Fruit fly (Drosophila melanogaster): ENCODE measurements around the gene Itgbn.

Gene Itgbn

dm6 chr2L:21026597-21026996 lies 26.2 kb upstream of the Itgbn start (continued):
- TF ChIP-seq CG6175 (GFP tag; IDR thresholded peaks at IDR 0.05) (no peak), CG10147 (GFP tag; optimal IDR thresholded peaks at IDR 0.05) (no peak), Dek (tag; optimal IDR thresholded peaks at IDR 0.05) (no peak), sens (GFP tag) (peak; percentile 58), CG10366 (GFP tag; IDR thresholded peaks at IDR 0.05) (no peak), Atf6 (GFP tag; IDR thresholded peaks at IDR 0.05) (no peak), ems (GFP tag; optimal IDR thresholded peaks at IDR 0.05) (no peak), CG18011 (GFP tag; optimal IDR thresholded peaks at IDR 0.05) (no peak), hkb (optimal IDR thresholded peaks at IDR 0.05) (peak; percentile 98), hkb (GFP tag; IDR thresholded peaks at IDR 0.05) (no peak), Blimp-1 (GFP tag; optimal IDR thresholded peaks at IDR 0.05) (peak; percentile 2), CG11723 (GFP tag; optimal IDR thresholded peaks at IDR 0.05) (no peak)

DNA sequence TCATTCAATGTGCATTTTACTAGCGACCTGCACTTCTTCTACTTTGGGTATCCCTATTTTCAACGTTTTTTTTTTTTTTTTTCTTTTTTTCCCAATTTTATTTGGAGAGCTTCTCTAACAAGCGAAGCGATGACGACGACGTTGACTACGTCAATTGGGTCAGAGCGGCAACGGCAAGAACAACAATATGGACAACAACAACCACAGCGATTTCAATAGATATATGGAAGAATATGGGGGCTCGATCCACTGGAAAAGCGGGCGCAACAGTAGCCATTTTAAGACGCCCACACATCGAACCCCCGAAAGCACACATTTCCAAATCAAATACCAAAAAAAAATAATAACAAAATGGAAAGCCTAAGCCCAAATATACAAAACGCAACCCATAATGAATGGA lies 23.7 kb upstream of the Itgbn start:
- TF ChIP-seq gcm (GFP tag; optimal IDR thresholded peaks at IDR 0.05) (peak; percentile 73), Eip74EF (GFP tag; optimal IDR thresholded peaks at IDR 0.05) (no peak), D19B (GFP tag; optimal IDR thresholded peaks at IDR 0.05) (no peak), en (GFP tag; optimal IDR thresholded peaks at IDR 0.05) (no peak), hb (GFP tag; IDR thresholded peaks at IDR 0.05; ENCODE audit: partially characterized antibody) (0 out of 3 replicates have a peak, but pooled peaks have one; percentile 26), CG31441 (GFP tag; IDR thresholded peaks at IDR 0.05) (no peak), slbo (GFP tag; IDR thresholded peaks at IDR 0.05) (no peak), dmrt99B (tag; optimal IDR thresholded peaks at IDR 0.05) (no peak), CG4360 (GFP tag; IDR thresholded peaks at IDR 0.05) (peak; percentile 55; the same call in 1 of the 2 replicates), wdn (GFP tag; IDR thresholded peaks at IDR 0.05) (0 out of 2 replicates have a peak, but pooled peaks have one; percentile 11), lab (GFP tag; optimal IDR thresholded peaks at IDR 0.05) (no peak)

DNA sequence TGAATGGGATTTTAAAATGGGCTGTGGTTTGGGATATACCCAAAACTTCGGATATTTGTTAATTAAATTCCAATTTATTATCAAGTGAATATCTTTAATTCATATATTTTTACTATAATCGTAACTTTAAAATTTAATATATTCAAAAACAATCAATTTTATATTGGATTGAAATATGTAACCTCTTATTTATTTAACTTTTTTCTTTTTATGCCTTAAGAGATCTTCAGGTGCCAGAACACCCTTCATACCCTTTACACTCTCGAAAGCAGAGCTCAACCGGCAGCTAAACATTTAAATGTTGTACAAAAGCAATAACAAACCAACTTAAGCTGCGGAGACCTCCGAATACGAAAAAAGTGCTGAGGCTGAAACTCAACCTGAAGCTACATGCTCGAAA lies 23.1 kb upstream of the Itgbn start:
- TF ChIP-seq D19B (GFP tag; optimal IDR thresholded peaks at IDR 0.05) (peak; percentile 32), kay (GFP tag; optimal IDR thresholded peaks at IDR 0.05) (no peak), eve (GFP tag; optimal IDR thresholded peaks at IDR 0.05) (peak in 1 of 2 experiments; percentile 48), CG11504 (tag; optimal IDR thresholded peaks at IDR 0.05) (peak; percentile 40), CoRest (tag; optimal IDR thresholded peaks at IDR 0.05) (peak; percentile 10), Ssrp (tag; optimal IDR thresholded peaks at IDR 0.05) (peak; percentile 24), gem (tag; optimal IDR thresholded peaks at IDR 0.05) (peak; percentile 39), Sox102F (GFP tag; optimal IDR thresholded peaks at IDR 0.05) (peak; percentile 39), chif (GFP tag; optimal IDR thresholded peaks at IDR 0.05) (no peak), CG9876 (GFP tag; optimal IDR thresholded peaks at IDR 0.05) (no peak), her (GFP tag; optimal IDR thresholded peaks at IDR 0.05) (no peak), Sox100B (GFP tag; optimal IDR thresholded peaks at IDR 0.05) (peak; percentile 39), CG8388 (GFP tag; optimal IDR thresholded peaks at IDR 0.05) (peak; percentile 29), cg (GFP tag; optimal IDR thresholded peaks at IDR 0.05) (no peak), CG17359 (tag; optimal IDR thresholded peaks at IDR 0.05) (peak; percentile 6), CG18262 (tag; optimal IDR thresholded peaks at IDR 0.05) (peak; percentile 19), dmrt99B (tag; optimal IDR thresholded peaks at IDR 0.05) (peak; percentile 45), CG31441 (GFP tag; IDR thresholded peaks at IDR 0.05) (0 out of 2 replicates have a peak, but pooled peaks have one; percentile 7), Hr51 (GFP tag; optimal IDR thresholded peaks at IDR 0.05) (peak in 1 of 2 experiments; percentile 5), nmo (GFP tag; optimal IDR thresholded peaks at IDR 0.05) (peak; percentile 3), Oli (tag; optimal IDR thresholded peaks at IDR 0.05) (peak; percentile 4), CG10979 (tag; optimal IDR thresholded peaks at IDR 0.05) (peak; percentile 19), CG15601 (tag; optimal IDR thresholded peaks at IDR 0.05) (no peak), Xrp1 (GFP tag; IDR thresholded peaks at IDR 0.05) (no peak), Gug (GFP tag; IDR thresholded peaks at IDR 0.05) (no peak), ATbp (GFP tag; optimal IDR thresholded peaks at IDR 0.05) (peak; percentile 2), CG2712 (tag; optimal IDR thresholded peaks at IDR 0.05) (peak; percentile 3)

Data from whole organism, embryonic.